Fruit fly (Drosophila melanogaster): ENCODE results near the gene His4r.

Gene His4r

dm6 chr3R:14652301-14652880, 26.8 kb downstream of the His4r start:
- TF ChIP-seq insv (optimal IDR thresholded peaks at IDR 0.05) (no peak), ttk (optimal IDR thresholded peaks at IDR 0.05) (no peak), Sin3A (optimal IDR thresholded peaks at IDR 0.05) (no peak), Myc (optimal IDR thresholded peaks at IDR 0.05) (no peak), h (optimal IDR thresholded peaks at IDR 0.05) (no peak), psq (optimal IDR thresholded peaks at IDR 0.05) (no peak)

dm6 chr3R:14653039-14653852, 27.7 kb downstream of the His4r start:
- TF ChIP-seq insv (optimal IDR thresholded peaks at IDR 0.05), result no peak
- TF ChIP-seq Myc (optimal IDR thresholded peaks at IDR 0.05), result no peak
- TF ChIP-seq psq (optimal IDR thresholded peaks at IDR 0.05), result no peak
- TF ChIP-seq Sin3A (optimal IDR thresholded peaks at IDR 0.05), result no peak
- no peak for TF ChIP-seq ttk (optimal IDR thresholded peaks at IDR 0.05)
- TF ChIP-seq h (optimal IDR thresholded peaks at IDR 0.05), result no peak

DNA sequence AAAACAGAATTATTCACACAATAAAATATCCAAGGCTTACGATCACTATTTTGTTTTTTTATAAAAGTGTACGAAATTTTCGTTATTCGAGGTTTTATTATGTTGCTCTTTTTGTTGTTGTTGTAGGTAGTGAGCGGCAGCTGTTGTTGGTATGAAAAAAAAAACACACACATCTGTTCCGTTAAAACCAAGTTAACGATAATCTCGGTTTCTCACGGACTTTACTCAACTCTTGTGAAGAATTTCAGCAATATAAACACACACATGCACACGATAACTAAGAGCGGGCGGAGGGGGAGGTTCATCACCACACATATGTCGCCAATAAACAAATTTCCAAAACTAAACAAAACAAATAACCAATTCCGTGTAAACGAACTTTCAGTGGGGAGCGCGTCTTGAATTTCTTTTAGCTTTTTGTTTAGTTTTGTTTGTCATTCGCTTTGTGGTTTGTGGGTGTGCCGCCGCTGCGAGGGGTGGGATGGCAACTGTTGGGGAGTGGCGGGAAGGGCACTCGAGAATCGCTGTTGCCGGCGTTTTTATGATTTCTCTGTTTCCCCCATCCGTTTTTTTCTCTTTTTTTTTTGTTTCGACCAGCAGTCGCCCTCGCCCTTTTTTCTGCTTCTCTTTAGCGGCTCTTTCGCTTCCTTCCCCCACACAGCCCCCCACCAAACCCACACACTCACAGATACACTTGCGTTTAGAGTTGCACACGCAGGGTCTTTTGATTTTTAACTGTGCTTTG, 28.8 kb downstream of the His4r start:
- TF ChIP-seq h (optimal IDR thresholded peaks at IDR 0.05) (no peak), Myc (optimal IDR thresholded peaks at IDR 0.05) (no peak), Sin3A (optimal IDR thresholded peaks at IDR 0.05) (no peak), psq (optimal IDR thresholded peaks at IDR 0.05) (no peak), insv (optimal IDR thresholded peaks at IDR 0.05) (no peak), ttk (optimal IDR thresholded peaks at IDR 0.05) (no peak)

DNA sequence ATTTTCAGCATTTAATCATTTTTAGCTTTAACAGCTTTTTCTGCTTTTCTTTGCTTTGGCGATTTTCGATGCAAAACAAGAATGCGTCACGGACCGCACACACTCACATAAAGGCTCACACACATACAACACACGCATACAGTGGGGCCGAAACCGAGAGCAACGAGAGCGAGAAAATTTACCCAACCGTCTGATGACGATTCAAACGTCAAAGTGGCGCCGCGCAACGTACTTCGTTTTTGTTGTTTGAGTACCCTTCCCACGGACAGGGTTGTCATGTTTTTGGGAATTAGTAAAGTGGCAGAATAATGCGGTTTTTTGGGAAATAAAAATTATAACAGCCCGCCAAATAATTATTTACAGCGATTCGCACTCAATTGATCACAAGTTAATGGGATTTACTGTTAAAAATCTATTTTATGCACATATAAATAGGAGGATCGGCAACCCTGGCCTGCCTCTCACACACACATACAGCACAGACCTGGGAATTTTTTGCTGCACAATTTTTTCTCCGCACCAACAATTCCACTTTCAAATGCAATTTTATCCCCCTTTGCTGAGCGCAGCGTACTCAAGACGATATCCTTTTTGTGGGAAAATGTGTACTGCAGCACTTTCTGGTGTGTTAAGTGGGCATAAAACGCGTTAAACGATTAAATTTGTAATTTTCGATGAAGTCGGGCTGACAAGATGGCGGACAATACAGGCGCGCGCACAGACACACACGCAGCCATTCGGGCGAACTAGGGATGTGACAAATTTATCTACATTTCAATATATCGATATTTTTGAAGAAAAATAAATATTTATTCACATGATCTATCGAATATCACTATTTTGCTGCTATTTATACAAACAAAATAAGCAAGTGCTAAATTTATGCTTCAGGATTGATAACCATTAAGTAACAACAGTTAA, 29.7 kb downstream of the His4r start:
- TF ChIP-seq psq (optimal IDR thresholded peaks at IDR 0.05) (no peak), Myc (optimal IDR thresholded peaks at IDR 0.05) (no peak), Sin3A (optimal IDR thresholded peaks at IDR 0.05) (no peak), insv (optimal IDR thresholded peaks at IDR 0.05) (no peak), h (optimal IDR thresholded peaks at IDR 0.05) (no peak), ttk (optimal IDR thresholded peaks at IDR 0.05) (no peak)

DNA sequence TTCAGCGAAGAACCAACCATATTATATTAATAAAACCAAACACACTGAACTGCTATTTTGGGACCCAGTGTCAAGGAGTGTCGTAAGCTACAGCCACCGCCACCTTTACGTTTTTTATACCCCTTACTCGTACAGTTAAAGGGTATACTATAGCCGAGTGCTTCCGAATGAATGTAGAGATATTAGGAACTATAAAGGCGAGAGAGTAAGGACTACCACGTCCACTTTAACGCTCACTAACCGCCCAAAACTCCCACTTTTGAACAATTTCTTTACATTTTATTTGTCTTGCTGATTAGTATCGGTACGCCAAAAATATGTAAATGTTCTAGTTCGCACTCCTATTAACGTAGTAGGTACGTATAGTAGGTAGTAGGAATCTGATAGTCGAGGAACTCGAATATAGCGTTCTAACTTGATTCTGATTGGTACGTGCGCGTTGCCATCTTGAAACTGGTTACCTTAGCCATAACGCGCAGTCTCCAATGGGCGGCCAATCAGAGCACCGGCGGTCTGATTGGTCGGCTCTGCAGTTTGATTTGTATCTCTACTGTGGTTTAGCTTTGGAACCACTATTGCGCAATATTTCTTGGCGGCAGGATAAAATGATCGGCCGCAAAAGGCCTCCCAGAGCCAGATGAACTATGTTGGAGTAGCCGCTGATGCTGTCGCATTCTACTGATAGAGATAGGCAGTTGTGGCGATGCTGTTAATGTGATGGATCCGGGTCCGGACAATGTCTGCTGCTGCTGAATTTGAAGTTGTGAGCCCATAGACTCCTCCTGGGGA, 30.6 kb downstream of the His4r start:
- no peak for TF ChIP-seq Sin3A (optimal IDR thresholded peaks at IDR 0.05)
- TF ChIP-seq insv (optimal IDR thresholded peaks at IDR 0.05), result no peak
- no peak for TF ChIP-seq ttk (optimal IDR thresholded peaks at IDR 0.05)
- no peak for TF ChIP-seq h (optimal IDR thresholded peaks at IDR 0.05)
- TF ChIP-seq psq (optimal IDR thresholded peaks at IDR 0.05), result no peak
- TF ChIP-seq Myc (optimal IDR thresholded peaks at IDR 0.05), result no peak

dm6 chr3R:14656760-14657604, 31.4 kb downstream of the His4r start, which contains the start of gene CG3505:
CG3505 (plus strand) TSS chr3R:14657447.
- TF ChIP-seq Myc (optimal IDR thresholded peaks at IDR 0.05) (no peak), Sin3A (optimal IDR thresholded peaks at IDR 0.05) (no peak), insv (optimal IDR thresholded peaks at IDR 0.05) (no peak), psq (optimal IDR thresholded peaks at IDR 0.05) (no peak), ttk (optimal IDR thresholded peaks at IDR 0.05) (no peak), h (optimal IDR thresholded peaks at IDR 0.05) (no peak)

DNA sequence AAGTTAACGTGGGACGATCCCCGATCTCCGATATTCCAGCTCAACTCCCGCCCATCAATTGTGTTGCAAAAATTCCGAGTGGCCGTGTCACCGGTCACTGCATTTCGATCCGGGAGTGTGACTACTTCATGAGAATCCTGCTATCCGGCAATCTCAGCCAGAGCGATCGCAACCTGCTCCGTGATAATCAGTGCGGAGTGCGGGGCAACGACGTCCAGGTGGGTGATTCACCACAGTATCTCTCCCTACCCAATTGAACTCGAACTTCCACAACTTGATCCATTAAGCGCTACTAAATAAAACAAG, 32.0 kb downstream of the His4r start:
- no peak for TF ChIP-seq ttk (optimal IDR thresholded peaks at IDR 0.05)
- no peak for TF ChIP-seq Sin3A (optimal IDR thresholded peaks at IDR 0.05)
- TF ChIP-seq h (optimal IDR thresholded peaks at IDR 0.05), result no peak
- TF ChIP-seq insv (optimal IDR thresholded peaks at IDR 0.05), result no peak
- TF ChIP-seq psq (optimal IDR thresholded peaks at IDR 0.05), result no peak
- no peak for TF ChIP-seq Myc (optimal IDR thresholded peaks at IDR 0.05)

DNA sequence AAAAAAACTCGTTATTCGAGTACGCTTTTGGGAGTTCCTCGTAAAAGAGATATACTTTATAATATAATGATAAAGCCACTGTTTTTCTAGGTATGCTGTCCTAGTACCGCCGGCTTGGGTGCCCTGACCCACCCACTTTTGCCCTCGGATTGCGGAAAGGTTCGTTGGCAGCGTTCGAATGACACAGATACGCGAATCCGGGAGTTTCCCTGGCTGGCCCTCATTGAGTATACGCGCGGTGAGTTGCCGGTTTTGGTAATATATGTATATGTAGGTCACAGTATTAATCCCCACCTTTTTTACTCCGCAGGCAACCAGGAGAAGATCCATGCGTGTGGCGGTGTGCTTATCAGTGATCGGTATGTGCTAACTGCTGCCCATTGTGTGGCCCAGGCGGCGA, 32.6 kb downstream of the His4r start:
- no peak for TF ChIP-seq ttk (optimal IDR thresholded peaks at IDR 0.05)

dm6 chr3R:14659354-14659804, 33.8 kb downstream of the His4r start, which contains the start of gene Hexim:
Hexim (plus strand) TSS chr3R:14659438.
- no peak for TF ChIP-seq insv (optimal IDR thresholded peaks at IDR 0.05)
- no peak for TF ChIP-seq ttk (optimal IDR thresholded peaks at IDR 0.05)
- TF ChIP-seq h (optimal IDR thresholded peaks at IDR 0.05), result no peak
- TF ChIP-seq Myc (optimal IDR thresholded peaks at IDR 0.05), result no peak

DNA sequence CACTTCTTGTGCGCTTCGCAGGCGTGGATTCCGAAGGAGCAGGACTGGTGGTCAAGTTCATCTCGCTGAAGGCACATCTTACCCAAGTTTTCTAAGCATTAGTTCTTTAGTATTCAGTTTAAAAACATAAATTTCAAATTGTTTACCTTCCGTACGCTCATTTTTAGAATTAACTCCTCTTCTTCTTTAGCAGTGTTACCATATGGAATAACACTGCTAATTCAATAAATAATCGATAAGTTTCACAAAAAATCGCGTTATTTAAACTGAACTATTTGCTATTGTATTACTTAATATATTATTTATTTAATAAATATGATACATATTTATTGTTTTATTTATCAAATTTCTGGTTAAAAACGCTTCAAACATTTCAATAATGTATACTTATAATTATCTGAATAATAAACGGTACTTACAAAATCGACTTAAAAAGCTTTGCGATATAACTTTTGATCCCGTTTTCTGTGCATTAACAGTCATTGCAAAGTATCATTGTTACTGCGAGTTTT, 37.5 kb downstream of the His4r start, which contains the start of the genes Rad17 and BigH1:
Gene Rad17, minus strand, starts transcription at position 209 of the 512 bp plus-strand sequence.
Gene BigH1, plus strand, starts transcription at position 462 of the 512 bp plus-strand sequence.
- TF ChIP-seq h (optimal IDR thresholded peaks at IDR 0.05) (no peak), psq (optimal IDR thresholded peaks at IDR 0.05) (no peak), ttk (optimal IDR thresholded peaks at IDR 0.05) (no peak), insv (optimal IDR thresholded peaks at IDR 0.05) (no peak), Sin3A (optimal IDR thresholded peaks at IDR 0.05) (no peak), Myc (optimal IDR thresholded peaks at IDR 0.05) (no peak)

Data from Kc167 (cell line).